Worm (Caenorhabditis elegans) whole organism, L2 larva: ENCODE data around the gene ZC196.5.

ENCODE experiments used
- ZK546.5 ChIP-seq: sonication (generic microtip); optimal IDR thresholded peaks from 2 replicates; lab custom pipeline; 2017; ENCODE audit warnings: missing biosample characterization, missing genetic modification characterization
- aly-2 ChIP-seq: fragments of 150-350 bp; optimal IDR thresholded peaks from 2 replicates; lab custom pipeline; 2014; ENCODE audit warnings: missing biosample characterization, missing genetic modification characterization
- dmd-4 ChIP-seq: sonication (generic microtip); optimal IDR thresholded peaks from 2 replicates; lab custom pipeline; 2017; ENCODE audit warnings: missing biosample characterization, missing genetic modification characterization
- elt-1 ChIP-seq: fragments of 150-350 bp; optimal IDR thresholded peaks from 2 replicates; lab custom pipeline; 2014; ENCODE audit warnings: missing biosample characterization, missing genetic modification characterization
- fos-1 ChIP-seq: fragments of 150-350 bp; optimal IDR thresholded peaks from 2 replicates; lab custom pipeline; 2014; ENCODE audit warnings: missing biosample characterization, missing genetic modification characterization
- lin-13 ChIP-seq: fragments of 150-350 bp; optimal IDR thresholded peaks from 2 replicates; lab custom pipeline; 2014; ENCODE audit warnings: missing biosample characterization, missing genetic modification reagents, missing genetic modification characterization
- lsy-2 ChIP-seq, 2 experiments: fragments of 150-350 bp in 1 of 2; sonication (generic microtip) in 1 of 2; optimal IDR thresholded peaks; 2 replicates each; lab custom pipeline; 2014 to 2017; ENCODE audit warnings: missing biosample characterization in 2 of 2, missing genetic modification characterization in 2 of 2
- nhr-11 ChIP-seq: fragments of 150-350 bp; optimal IDR thresholded peaks from 2 replicates; lab custom pipeline; 2014; ENCODE audit warnings: missing biosample characterization, missing genetic modification characterization
- peb-1 ChIP-seq: fragments of 150-350 bp; optimal IDR thresholded peaks from 2 replicates; lab custom pipeline; 2014; ENCODE audit warnings: missing biosample characterization, missing genetic modification characterization
- sma-3 ChIP-seq: sonication (generic microtip); optimal IDR thresholded peaks from 2 replicates; lab custom pipeline; 2016; ENCODE audit warnings: missing genetic modification reagents, missing genetic modification characterization, missing compliant biosample characterization
- snpc-4 ChIP-seq: fragments of 150-350 bp; optimal IDR thresholded peaks from 2 replicates; lab custom pipeline; 2014; ENCODE audit warnings: missing biosample characterization, missing genetic modification characterization
- unc-39 ChIP-seq: fragments of 150-350 bp; optimal IDR thresholded peaks from 2 replicates; lab custom pipeline; 2014; ENCODE audit warnings: missing biosample characterization, missing genetic modification characterization
- unc-62 ChIP-seq: fragments of 150-350 bp; optimal IDR thresholded peaks from 2 replicates; lab custom pipeline; 2014; ENCODE audit warnings: missing biosample characterization, missing genetic modification reagents, missing genetic modification characterization

DNA sequence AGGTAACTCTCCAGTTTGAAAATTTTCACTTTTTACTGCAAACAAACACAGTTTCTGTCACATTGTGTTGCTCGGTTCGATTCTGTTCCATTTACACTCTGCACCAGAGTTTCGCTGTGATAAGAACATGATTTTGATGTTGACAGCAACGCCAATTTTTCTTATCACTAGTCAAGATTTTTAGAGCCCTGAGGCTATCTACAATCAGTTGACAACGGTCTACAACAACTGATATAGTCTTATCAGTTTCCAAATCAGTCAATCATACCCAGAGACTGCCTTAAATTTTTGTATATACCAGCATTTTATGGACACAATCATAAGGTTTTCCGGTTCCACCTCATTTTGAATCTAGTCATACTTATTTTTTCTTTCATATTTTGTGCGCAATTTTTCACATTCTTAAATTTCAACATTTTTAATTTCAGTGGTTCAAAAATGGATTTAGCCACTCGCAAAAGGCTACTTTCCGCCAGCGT is 39.3 kb downstream of the ZC196.5 start, which contains the start of gene B0507.3:
- TF ChIP-seq aly-2 (tag; lab: Kevin White, UChicago) (no peak), sma-3 (GFP tag; lab: Kevin White, UChicago) (peak; percentile 43), snpc-4 (tag; lab: Kevin White, UChicago) (no peak), lsy-2 (tag; optimal IDR thresholded peaks at IDR 0.05; lab: Kevin White, UChicago) (no peak), ZK546.5 (tag; lab: Kevin White, UChicago) (no peak), unc-62 (GFP tag; lab: Kevin White, UChicago) (no peak), fos-1 (tag; lab: Kevin White, UChicago) (peak; percentile 98), lin-13 (GFP tag; lab: Kevin White, UChicago) (no peak), elt-1 (tag; lab: Kevin White, UChicago) (no peak), nhr-11 (tag; lab: Kevin White, UChicago) (no peak), peb-1 (no peak), dmd-4 (tag; lab: Kevin White, UChicago) (no peak), unc-39 (no peak)
